Worm (Caenorhabditis elegans): Measurements from ENCODE around the gene adm-2.

Gene adm-2

DNA sequence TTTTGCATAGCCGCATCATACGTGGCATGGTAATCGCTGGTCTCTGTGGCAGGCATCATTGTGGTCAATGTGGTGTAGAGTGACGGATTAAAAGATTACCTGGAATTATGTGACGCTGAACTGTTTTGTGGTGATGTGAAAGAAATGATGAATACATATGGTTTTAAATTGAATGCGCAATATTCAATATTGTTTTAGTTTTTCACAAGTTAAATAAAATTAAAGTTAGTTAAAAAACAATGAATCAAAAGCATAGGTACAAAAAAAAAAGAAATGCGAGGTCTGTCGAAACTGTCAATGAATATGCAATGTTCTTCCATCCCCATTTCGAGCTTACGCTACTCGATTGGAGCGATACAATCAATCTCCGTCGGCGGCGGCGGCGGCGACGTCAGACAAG is 24.2 kb downstream of the adm-2 start, which contains the start of gene K02D3.2:
Gene K02D3.2, minus strand, starts transcription at position 101 of the 400 bp plus-strand sequence.
- TF ChIP-seq ceh-32 (tag; optimal IDR thresholded peaks at IDR 0.05; ENCODE audit: poor library complexity) (no peak), daf-12 (tag; optimal IDR thresholded peaks at IDR 0.05) (no peak), Y5F2A.4 (GFP tag; optimal IDR thresholded peaks at IDR 0.05) (no peak), ces-1 (GFP tag; optimal IDR thresholded peaks at IDR 0.05) (no peak), lim-7 (GFP tag; IDR thresholded peaks at IDR 0.05) (no peak), hif-1 (tag; optimal IDR thresholded peaks at IDR 0.05) (no peak), F10B5.3 (tag; optimal IDR thresholded peaks at IDR 0.05) (no peak), spr-1 (tag; optimal IDR thresholded peaks at IDR 0.05) (no peak), dpl-1 (GFP tag; optimal IDR thresholded peaks at IDR 0.05) (no peak), gei-8 (GFP tag; optimal IDR thresholded peaks at IDR 0.05) (no peak), zag-1 (tag; optimal IDR thresholded peaks at IDR 0.05) (no peak), Y48G9A.11 (GFP tag; IDR thresholded peaks at IDR 0.05) (no peak), nhr-28 (tag; optimal IDR thresholded peaks at IDR 0.05) (no peak), F37D6.2 (tag; optimal IDR thresholded peaks at IDR 0.05) (no peak), T20F7.1 (GFP tag; optimal IDR thresholded peaks at IDR 0.05) (no peak), hlh-30 (tag; optimal IDR thresholded peaks at IDR 0.05; ENCODE audit: insufficient read depth) (no peak), nhr-25 (tag; optimal IDR thresholded peaks at IDR 0.05; ENCODE audit: borderline replicate concordance, insufficient read depth) (no peak), hmg-1.1 (GFP tag; IDR thresholded peaks at IDR 0.05) (no peak)

DNA sequence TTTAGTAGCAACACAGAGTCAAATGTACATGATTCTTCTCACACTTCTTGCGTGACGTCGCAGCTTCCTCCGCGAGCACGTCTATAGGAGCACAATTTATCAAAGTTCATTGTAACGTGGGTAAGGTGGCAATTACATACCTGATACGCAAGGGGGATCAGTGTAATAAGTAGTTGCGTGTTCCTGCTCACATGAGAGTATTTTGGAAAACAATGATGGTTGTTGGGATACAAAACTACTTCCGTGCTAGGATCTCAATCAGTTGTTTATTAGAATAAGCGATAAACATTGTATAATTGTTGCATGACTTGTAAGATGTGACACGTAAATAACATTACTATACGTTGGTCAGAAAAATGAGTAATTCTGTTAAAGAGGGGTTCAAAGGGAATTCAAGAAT is 25.2 kb downstream of the adm-2 start:
- no peak for TF ChIP-seq F26F4.8 (GFP tag; conservative IDR thresholded peaks at IDR 0.05)
- TF ChIP-seq fkh-10 (GFP tag; optimal IDR thresholded peaks at IDR 0.05): no peak
- peak; percentile 23 for TF ChIP-seq nhr-11 (tag; optimal IDR thresholded peaks at IDR 0.05)
- TF ChIP-seq daf-16 (GFP tag; optimal IDR thresholded peaks at IDR 0.05): peak in 1 of 2 experiments; percentile 72
- TF ChIP-seq daf-16 (tag; optimal IDR thresholded peaks at IDR 0.05): no peak
- no peak for TF ChIP-seq aly-2 (tag; optimal IDR thresholded peaks at IDR 0.05)
- TF ChIP-seq Y48G9A.11 (GFP tag; IDR thresholded peaks at IDR 0.05): no peak
- no peak for TF ChIP-seq Y5F2A.4 (GFP tag; optimal IDR thresholded peaks at IDR 0.05)
- no peak for TF ChIP-seq rbr-2 (tag; optimal IDR thresholded peaks at IDR 0.05)
- TF ChIP-seq skn-1 (tag; optimal IDR thresholded peaks at IDR 0.05): no peak
- no peak for TF ChIP-seq aha-1 (tag)
- TF ChIP-seq unc-39 (tag; optimal IDR thresholded peaks at IDR 0.05): no peak
- TF ChIP-seq madf-9 (GFP tag; conservative IDR thresholded peaks at IDR 0.05): no peak
- TF ChIP-seq nhr-28 (tag; optimal IDR thresholded peaks at IDR 0.05): no peak
- no peak for TF ChIP-seq Y105C5A.15 (GFP tag; IDR thresholded peaks at IDR 0.05)

DNA sequence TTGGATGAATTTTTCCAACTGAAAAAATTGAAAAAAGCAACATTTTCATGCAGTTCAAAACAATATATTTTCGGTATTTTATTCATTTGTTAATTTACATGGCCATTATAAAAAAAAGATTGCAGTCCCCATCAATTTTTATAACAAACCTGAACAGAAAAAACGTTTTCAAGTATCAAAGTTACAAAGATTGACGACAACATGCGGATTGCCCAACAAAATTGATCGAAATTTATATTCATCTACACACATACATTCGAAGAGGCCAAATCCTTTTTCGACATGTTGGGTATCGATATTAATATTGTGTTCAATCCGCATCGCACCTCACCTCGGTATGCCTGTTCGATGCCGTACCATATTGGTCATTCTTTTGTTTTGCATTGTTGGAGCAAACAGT is 26.1 kb downstream of the adm-2 start, which contains the start of gene K11E4.1:
Gene K11E4.1, plus strand, starts transcription at position 301 of the 400 bp plus-strand sequence.
- TF ChIP-seq nhr-28 (tag; optimal IDR thresholded peaks at IDR 0.05) (no peak), arid-1 (GFP tag; conservative IDR thresholded peaks at IDR 0.05) (no peak), vab-7 (GFP tag; IDR thresholded peaks at IDR 0.05) (no peak), tra-1 (GFP tag; IDR thresholded peaks at IDR 0.05) (no peak), aha-1 (tag) (no peak), nhr-111 (GFP tag; optimal IDR thresholded peaks at IDR 0.05) (no peak), nhr-237 (tag; optimal IDR thresholded peaks at IDR 0.05) (no peak), egl-43 (GFP tag; IDR thresholded peaks at IDR 0.05) (no peak)

DNA sequence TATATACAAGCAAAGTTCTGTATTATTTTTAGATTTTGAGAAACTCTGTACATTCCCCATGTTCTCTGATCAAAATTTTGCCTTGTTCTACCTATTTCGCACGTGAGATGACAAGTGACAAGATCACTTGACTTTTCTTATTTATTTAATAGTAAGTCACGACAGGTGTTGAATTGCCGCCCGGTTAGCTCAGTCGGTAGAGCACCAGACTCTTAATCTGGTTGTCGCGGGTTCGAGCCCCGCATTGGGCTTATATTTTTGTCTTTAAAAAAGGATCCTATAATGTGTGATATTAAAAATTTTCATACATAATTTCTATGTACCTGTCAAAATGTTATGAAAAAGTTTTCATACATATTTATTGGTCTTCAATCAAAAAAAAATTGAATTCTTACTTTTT is 27.0 kb downstream of the adm-2 start:
- TF ChIP-seq dve-1 (tag; optimal IDR thresholded peaks at IDR 0.05; ENCODE audit: insufficient read depth) (peak; percentile 50), dmd-6 (GFP tag; IDR thresholded peaks at IDR 0.05) (peak; percentile 39; the same call in 1 of the 2 replicates), pha-4 (GFP tag; IDR thresholded peaks at IDR 0.05) (peak; percentile 75; the same call in 1 of the 2 replicates), pha-4 (tag; optimal IDR thresholded peaks at IDR 0.05) (no peak), tra-1 (GFP tag; IDR thresholded peaks at IDR 0.05) (no peak), spr-3 (GFP tag; optimal IDR thresholded peaks at IDR 0.05) (no peak), lin-29 (GFP tag; IDR thresholded peaks at IDR 0.05) (no peak), nhr-41 (GFP tag; IDR thresholded peaks at IDR 0.05) (0 out of 2 replicates have a peak, but pooled peaks have one; percentile 19), hlh-30 (tag; optimal IDR thresholded peaks at IDR 0.05; ENCODE audit: insufficient read depth) (peak; percentile 86), ceh-44 (GFP tag; IDR thresholded peaks at IDR 0.05) (0 out of 2 replicates have a peak, but pooled peaks have one; percentile 39), Y75B8A.6 (GFP tag; IDR thresholded peaks at IDR 0.05) (0 out of 2 replicates have a peak, but pooled peaks have one; percentile 15), F26F4.8 (GFP tag; conservative IDR thresholded peaks at IDR 0.05) (peak; percentile 77; the same call in 1 of the 2 replicates), madf-5 (GFP tag; IDR thresholded peaks at IDR 0.05) (0 out of 4 replicates have a peak, but pooled peaks have one; percentile 34 to 43), hlh-11 (tag; optimal IDR thresholded peaks at IDR 0.05) (peak; percentile 22), gei-8 (GFP tag; optimal IDR thresholded peaks at IDR 0.05) (peak; percentile 42)
